Worm (Caenorhabditis elegans) whole organism, L4 larva: ENCODE results near the gene srg-34.

Experiments
- T20F7.1 ChIP-seq: fragments of 200-800 bp; sonication (Bioruptor generic); optimal IDR thresholded peaks from 2 replicates; lab custom pipeline; 2018; ENCODE audit warnings: mild to moderate bottlenecking, missing genetic modification characterization, missing compliant biosample characterization
- T26A8.4 ChIP-seq: fragments of 200-800 bp; sonication (Bioruptor generic); IDR thresholded peaks from 2 replicates; pipeline ENCODE4 v1.3.6; 2022; ENCODE audit warnings: missing genetic modification characterization, missing compliant biosample characterization
- Y48G9A.11 ChIP-seq: fragments of 200-800 bp; sonication (Bioruptor generic); IDR thresholded peaks from 2 replicates; pipeline ENCODE4 v1.3.6; 2022; ENCODE audit warnings: missing genetic modification reagents, missing genetic modification characterization, missing compliant biosample characterization
- Y5F2A.4 ChIP-seq: fragments of 200-800 bp; sonication (Bioruptor generic); optimal IDR thresholded peaks from 2 replicates; lab custom pipeline; 2018; ENCODE audit warnings: mild to moderate bottlenecking, missing genetic modification characterization, missing compliant biosample characterization
- aha-1 ChIP-seq: fragments of 150-350 bp; peaks from one replicate; lab custom pipeline; 2014; ENCODE audit warnings: missing biosample characterization, missing genetic modification characterization
- ama-1 ChIP-seq: fragments of 150-350 bp; optimal IDR thresholded peaks from 2 replicates; lab custom pipeline; 2014; ENCODE audit warnings: inconsistent platforms, mixed read lengths
- daf-12 ChIP-seq: fragments of 150-350 bp; optimal IDR thresholded peaks from 2 replicates; lab custom pipeline; 2014; ENCODE audit warnings: missing biosample characterization, missing genetic modification reagents, missing genetic modification characterization
- daf-16 ChIP-seq, 3 experiments: sonication (generic microtip); optimal IDR thresholded peaks; 2 replicates each; lab custom pipeline; 2016 to 2017; ENCODE audit warnings: missing genetic modification characterization in 3 of 3, missing genetic modification reagents in 3 of 3, mild to moderate bottlenecking in 2 of 3, missing compliant biosample characterization in 2 of 3, missing biosample characterization in 1 of 3, moderate library complexity in 1 of 3
- dmd-6 ChIP-seq: fragments of 200-800 bp; sonication (Bioruptor generic); IDR thresholded peaks from 2 replicates; pipeline ENCODE4 v1.3.6; 2022; ENCODE audit warnings: missing genetic modification reagents, missing genetic modification characterization, missing compliant biosample characterization
- duxl-1 ChIP-seq: sonication (generic microtip); optimal IDR thresholded peaks from 2 replicates; lab custom pipeline; 2016; ENCODE audit warnings: mild to moderate bottlenecking, missing genetic modification characterization, moderate library complexity, missing compliant biosample characterization; ENCODE audit not compliant: poor library complexity
- dve-1 ChIP-seq: sonication (generic microtip); optimal IDR thresholded peaks from 2 replicates; lab custom pipeline; 2017; ENCODE audit warnings: antibody characterized with exemption, mild to moderate bottlenecking, missing genetic modification characterization, missing compliant biosample characterization; ENCODE audit not compliant: insufficient read depth
- fkh-10 ChIP-seq: fragments of 150-350 bp; optimal IDR thresholded peaks from 2 replicates; lab custom pipeline; 2014; ENCODE audit warnings: missing biosample characterization, missing genetic modification reagents, missing genetic modification characterization
- hif-1 ChIP-seq, 2 experiments: sonication (generic microtip); optimal IDR thresholded peaks; 2 replicates each; lab custom pipeline; 2016 to 2017; ENCODE audit warnings: missing compliant biosample characterization in 2 of 2, missing genetic modification characterization in 2 of 2, missing genetic modification reagents in 2 of 2, missing genotype in 2 of 2, mild to moderate bottlenecking in 1 of 2
- hlh-11 ChIP-seq: fragments of 200-800 bp; sonication (Bioruptor generic); optimal IDR thresholded peaks from 2 replicates; lab custom pipeline; 2018; ENCODE audit warnings: mild to moderate bottlenecking, missing genetic modification characterization, missing compliant biosample characterization
- hlh-30 ChIP-seq: sonication (generic microtip); optimal IDR thresholded peaks from 2 replicates; lab custom pipeline; 2017; ENCODE audit warnings: antibody characterized with exemption, mild to moderate bottlenecking, missing genetic modification characterization, missing compliant biosample characterization; ENCODE audit not compliant: insufficient read depth
- hmg-1.1 ChIP-seq: fragments of 200-800 bp; sonication (Bioruptor generic); IDR thresholded peaks from 2 replicates; pipeline ENCODE4 v1.3.6; 2022; ENCODE audit warnings: missing genetic modification reagents, missing genetic modification characterization, missing compliant biosample characterization
- jun-1 ChIP-seq: fragments of 150-350 bp; optimal IDR thresholded peaks from 2 replicates; lab custom pipeline; 2014; ENCODE audit warnings: missing biosample characterization, missing genetic modification reagents, missing genetic modification characterization
- lin-1 ChIP-seq: fragments of 200-800 bp; sonication (Bioruptor generic); IDR thresholded peaks from 2 replicates; pipeline ENCODE4 v1.3.6; 2022; ENCODE audit warnings: missing genetic modification reagents, missing genetic modification characterization, missing compliant biosample characterization
- lin-13 ChIP-seq: fragments of 150-350 bp; optimal IDR thresholded peaks from 2 replicates; lab custom pipeline; 2014; ENCODE audit warnings: missing biosample characterization, missing genetic modification reagents, missing genetic modification characterization
- lsy-2 ChIP-seq, 2 experiments: fragments of 150-350 bp in 1 of 2; sonication (generic microtip) in 1 of 2; optimal IDR thresholded peaks; 2 replicates each; lab custom pipeline; 2014 to 2017; ENCODE audit warnings: missing biosample characterization in 2 of 2, missing genetic modification characterization in 2 of 2
- mdl-1 ChIP-seq, 2 experiments: fragments of 150-350 bp in 1 of 2; sonication (generic microtip) in 1 of 2; optimal IDR thresholded peaks; 2 replicates each; lab custom pipeline; 2014 to 2017; ENCODE audit warnings: missing biosample characterization in 2 of 2, missing genetic modification characterization in 2 of 2
- mdt-29 ChIP-seq: fragments of 200-800 bp; sonication (Bioruptor generic); IDR thresholded peaks from 2 replicates; pipeline ENCODE4 v1.3.6; 2022; ENCODE audit warnings: missing genetic modification reagents, missing genetic modification characterization, missing compliant biosample characterization
- mep-1 ChIP-seq: fragments of 150-350 bp; sonication (generic microtip); optimal IDR thresholded peaks from 3 replicates; lab custom pipeline; 2014; ENCODE audit warnings: missing biosample characterization, missing genetic modification characterization
- mxl-2 ChIP-seq: fragments of 200-800 bp; sonication (Bioruptor generic); conservative IDR thresholded peaks from 2 replicates; pipeline ENCODE4 v1.3.6; 2022; ENCODE audit warnings: missing genetic modification reagents, missing genetic modification characterization, missing compliant biosample characterization
- nhr-10 ChIP-seq: fragments of 150-350 bp; optimal IDR thresholded peaks from 2 replicates; lab custom pipeline; 2014; ENCODE audit warnings: missing biosample characterization, missing genetic modification characterization
- nhr-102 ChIP-seq: sonication (generic microtip); optimal IDR thresholded peaks from 2 replicates; lab custom pipeline; 2016; ENCODE audit warnings: mild to moderate bottlenecking, missing genetic modification characterization, moderate library complexity, missing compliant biosample characterization
- nhr-28 ChIP-seq: fragments of 150-350 bp; optimal IDR thresholded peaks from 2 replicates; lab custom pipeline; 2014; ENCODE audit warnings: missing biosample characterization, missing genetic modification characterization
- nhr-42 ChIP-seq: fragments of 200-800 bp; sonication (Bioruptor generic); IDR thresholded peaks from 2 replicates; pipeline ENCODE4 v1.3.6; 2022; ENCODE audit warnings: missing genetic modification characterization, missing compliant biosample characterization
- nhr-77 ChIP-seq: fragments of 150-350 bp; optimal IDR thresholded peaks from 2 replicates; lab custom pipeline; 2014; ENCODE audit warnings: missing biosample characterization, missing genetic modification characterization
- php-3 ChIP-seq: fragments of 200-800 bp; sonication (Bioruptor generic); IDR thresholded peaks from 2 replicates; pipeline ENCODE4 v1.3.6; 2022; ENCODE audit warnings: missing genetic modification reagents, missing genetic modification characterization, missing compliant biosample characterization
- pqm-1 ChIP-seq: sonication (generic microtip); optimal IDR thresholded peaks from 2 replicates; lab custom pipeline; 2017; ENCODE audit warnings: missing biosample characterization, missing genetic modification characterization
- sdz-12 ChIP-seq: fragments of 200-800 bp; sonication (Bioruptor generic); optimal IDR thresholded peaks from 2 replicates; lab custom pipeline; 2018; ENCODE audit warnings: mild to moderate bottlenecking, missing genetic modification characterization, missing compliant biosample characterization
- set-16 ChIP-seq: fragments of 200-800 bp; sonication (Bioruptor generic); IDR thresholded peaks from 2 replicates; pipeline ENCODE4 v1.3.6; 2022; ENCODE audit warnings: missing genetic modification reagents, missing genetic modification characterization, missing compliant biosample characterization
- spr-1 ChIP-seq: sonication (generic microtip); optimal IDR thresholded peaks from 2 replicates; lab custom pipeline; 2016; ENCODE audit warnings: mild to moderate bottlenecking, missing genetic modification characterization, missing compliant biosample characterization
- spr-3 ChIP-seq: fragments of 200-800 bp; sonication (Bioruptor generic); optimal IDR thresholded peaks from 2 replicates; lab custom pipeline; 2018; ENCODE audit warnings: mild to moderate bottlenecking, missing genetic modification characterization, missing compliant biosample characterization
- tra-1 ChIP-seq: fragments of 200-800 bp; sonication (Bioruptor generic); IDR thresholded peaks from 2 replicates; pipeline ENCODE4 v1.3.6; 2022; ENCODE audit warnings: missing genetic modification reagents, missing genetic modification characterization, missing compliant biosample characterization
- unc-62 ChIP-seq, 3 experiments: fragments of 150-350 bp in 1 of 3; sonication (generic microtip); optimal IDR thresholded peaks in 2 of 3; peaks in 1 of 3; 1 replicate in 1 of 3; 2 replicates in 2 of 3; lab custom pipeline; 2014 to 2017; ENCODE audit warnings: missing biosample characterization in 3 of 3, missing genetic modification characterization in 3 of 3, missing genetic modification reagents in 3 of 3, missing genotype in 1 of 3
- zfp-2 ChIP-seq: sonication (generic microtip); optimal IDR thresholded peaks from 2 replicates; lab custom pipeline; 2016; ENCODE audit warnings: mild to moderate bottlenecking, missing genetic modification characterization, missing compliant biosample characterization
- zfp-3 ChIP-seq: fragments of 200-800 bp; sonication (Bioruptor generic); conservative IDR thresholded peaks from 2 replicates; pipeline ENCODE4 v1.3.6; 2022; ENCODE audit warnings: missing genetic modification reagents, missing genetic modification characterization, missing compliant biosample characterization

The srg-34 gene

ce11 chrV:18577458-18578078 lies 12.9 kb upstream of the srg-34 start:
- peak; percentile 89 for TF ChIP-seq dmd-6 (GFP tag; lab: Robert Waterston, UW)
- TF ChIP-seq hmg-1.1 (GFP tag; lab: Robert Waterston, UW): no peak
- TF ChIP-seq daf-16 (GFP tag; optimal IDR thresholded peaks at IDR 0.05; lab: Kevin White, UChicago): peak in 1 of 2 experiments; percentile 72
- TF ChIP-seq daf-16 (tag; optimal IDR thresholded peaks at IDR 0.05; lab: Kevin White, UChicago): peak; percentile 98
- peak; percentile 64 for TF ChIP-seq nhr-77
- peak in 1 of 2 experiments; percentile 4 for TF ChIP-seq mdl-1 (tag; optimal IDR thresholded peaks at IDR 0.05; lab: Kevin White, UChicago)
- TF ChIP-seq Y5F2A.4 (GFP tag; lab: Kevin White, UChicago): no peak
- TF ChIP-seq lsy-2 (tag; optimal IDR thresholded peaks at IDR 0.05; lab: Kevin White, UChicago): peak in 1 of 2 experiments; percentile 20
- peak; percentile 43 for TF ChIP-seq nhr-102 (tag; lab: Kevin White, UChicago)
- peak; percentile 66 for TF ChIP-seq pqm-1 (tag; lab: Kevin White, UChicago)
- no peak for TF ChIP-seq Y48G9A.11 (GFP tag; lab: Robert Waterston, UW)
- no peak for TF ChIP-seq spr-1 (tag; lab: Kevin White, UChicago)
- TF ChIP-seq hlh-11: peak; percentile 78
- peak; percentile 66; the same call in 1 of the 2 replicates for TF ChIP-seq tra-1 (GFP tag; lab: Robert Waterston, UW)
- no peak for TF ChIP-seq spr-3 (GFP tag; lab: Kevin White, UChicago)
- peak; percentile 69; the same call in 1 of the 2 replicates for TF ChIP-seq php-3 (GFP tag; lab: Robert Waterston, UW)
- peak; percentile 50 for TF ChIP-seq aha-1 (tag; lab: Kevin White, UChicago)
- TF ChIP-seq nhr-28 (tag; lab: Kevin White, UChicago): peak; percentile 72
- TF ChIP-seq lin-1 (GFP tag; lab: Robert Waterston, UW): peak; percentile 49; the same call in 1 of the 2 replicates
- TF ChIP-seq T20F7.1 (GFP tag; lab: Kevin White, UChicago): peak; percentile 30
- TF ChIP-seq mdt-29: peak; percentile 71
- peak; percentile 39 for TF ChIP-seq ama-1 (lab: Kevin White, UChicago)
- TF ChIP-seq hlh-30 (tag; lab: Kevin White, UChicago): peak; percentile 58
- TF ChIP-seq dve-1 (tag; lab: Kevin White, UChicago): peak; percentile 92
- TF ChIP-seq unc-62 (GFP tag; optimal IDR thresholded peaks at IDR 0.05 in 1 of 2; lab: Kevin White, UChicago): peak in 1 of 2 experiments; percentile 16
- no peak for TF ChIP-seq unc-62 (tag; optimal IDR thresholded peaks at IDR 0.05; lab: Kevin White, UChicago)
- TF ChIP-seq lin-13 (GFP tag; lab: Kevin White, UChicago): peak; percentile 22
- peak in 1 of 2 experiments; percentile 57 for TF ChIP-seq hif-1 (tag; optimal IDR thresholded peaks at IDR 0.05; lab: Kevin White, UChicago)
- TF ChIP-seq nhr-10: peak; percentile 66
- TF ChIP-seq mep-1 (tag; lab: Kevin White, UChicago): no peak
- 0 out of 2 replicates have a peak, but pooled peaks have one; percentile 34 for TF ChIP-seq set-16 (GFP tag; lab: Robert Waterston, UW)
- TF ChIP-seq, all 104 proteins: peak for 23

DNA sequence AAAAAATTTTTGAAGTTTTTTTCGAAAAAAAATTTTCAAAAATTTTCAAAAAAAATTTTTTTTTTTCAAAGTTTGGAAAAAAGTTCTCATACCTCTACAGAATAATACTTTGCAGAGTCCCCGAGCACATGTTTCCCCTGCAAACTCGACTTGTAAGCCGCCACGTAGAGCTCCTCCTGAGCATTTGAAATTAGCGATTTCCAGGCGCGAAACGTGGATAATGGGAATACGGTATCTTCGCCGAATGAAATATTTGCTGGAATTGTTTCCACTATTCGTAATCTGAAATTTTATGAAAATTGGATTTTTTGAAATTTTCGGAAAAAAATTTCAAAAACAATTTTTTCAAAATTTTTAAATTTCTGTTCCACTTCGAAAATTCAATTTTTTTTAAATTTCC lies 11.4 kb upstream of the srg-34 start:
- no peak for TF ChIP-seq mxl-2 (GFP tag; lab: Robert Waterston, UW)
- no peak for TF ChIP-seq daf-12
- TF ChIP-seq php-3 (GFP tag; lab: Robert Waterston, UW): 0 out of 2 replicates have a peak, but pooled peaks have one; percentile 43
- peak; percentile 36; the same call in 1 of the 2 replicates for TF ChIP-seq T26A8.4 (GFP tag; lab: Robert Waterston, UW)
- no peak for TF ChIP-seq duxl-1 (tag; lab: Kevin White, UChicago)
- peak; percentile 44 for TF ChIP-seq spr-3 (GFP tag; lab: Kevin White, UChicago)
- no peak for TF ChIP-seq fkh-10 (GFP tag; lab: Kevin White, UChicago)
- 0 out of 2 replicates have a peak, but pooled peaks have one; percentile 15 for TF ChIP-seq nhr-42 (GFP tag; lab: Robert Waterston, UW)
- no peak for TF ChIP-seq jun-1
- 0 out of 2 replicates have a peak, but pooled peaks have one; percentile 12 for TF ChIP-seq zfp-3 (GFP tag; lab: Robert Waterston, UW)
- peak; percentile 14 for TF ChIP-seq dve-1 (tag; lab: Kevin White, UChicago)
- no peak for TF ChIP-seq hlh-30 (tag; lab: Kevin White, UChicago)
- peak; percentile 69 for TF ChIP-seq sdz-12 (GFP tag; lab: Kevin White, UChicago)
- TF ChIP-seq zfp-2: no peak
